Worm (Caenorhabditis elegans) whole organism, L4 larva: Measurements from ENCODE around the gene col-74.

Experiments
- F10B5.3 ChIP-seq: sonication (generic microtip); optimal IDR thresholded peaks from 2 replicates; lab custom pipeline; 2016; ENCODE audit warnings: mild to moderate bottlenecking, missing genetic modification characterization, missing compliant biosample characterization
- F44E2.7 ChIP-seq: fragments of 200-800 bp; sonication (Bioruptor generic); IDR thresholded peaks from 2 replicates; pipeline ENCODE4 v2.1.2; 2022; ENCODE audit warnings: missing genetic modification characterization, missing compliant biosample characterization
- T20F7.1 ChIP-seq: fragments of 200-800 bp; sonication (Bioruptor generic); optimal IDR thresholded peaks from 2 replicates; lab custom pipeline; 2018; ENCODE audit warnings: mild to moderate bottlenecking, missing genetic modification characterization, missing compliant biosample characterization
- T26A8.4 ChIP-seq: fragments of 200-800 bp; sonication (Bioruptor generic); IDR thresholded peaks from 2 replicates; pipeline ENCODE4 v1.3.6; 2022; ENCODE audit warnings: missing genetic modification characterization, missing compliant biosample characterization
- Y75B8A.6 ChIP-seq: fragments of 200-800 bp; sonication (Bioruptor generic); IDR thresholded peaks from 2 replicates; pipeline ENCODE4 v1.3.6; 2022; ENCODE audit warnings: missing genetic modification reagents, missing genetic modification characterization, missing compliant biosample characterization
- aha-1 ChIP-seq: fragments of 150-350 bp; peaks from one replicate; lab custom pipeline; 2014; ENCODE audit warnings: missing biosample characterization, missing genetic modification characterization
- aly-2 ChIP-seq: sonication (generic microtip); optimal IDR thresholded peaks from 2 replicates; lab custom pipeline; 2018; ENCODE audit warnings: missing biosample characterization, missing genetic modification characterization
- ceh-20 ChIP-seq: fragments of 200-800 bp; sonication (Bioruptor generic); IDR thresholded peaks from 2 replicates; pipeline ENCODE4 v1.3.6; 2022; ENCODE audit warnings: missing genetic modification reagents, missing genetic modification characterization, missing compliant biosample characterization
- ceh-32 ChIP-seq: sonication (generic microtip); optimal IDR thresholded peaks from 2 replicates; lab custom pipeline; 2016; ENCODE audit warnings: mild to moderate bottlenecking, missing genetic modification characterization, missing compliant biosample characterization; ENCODE audit not compliant: poor library complexity
- ceh-44 ChIP-seq: fragments of 200-800 bp; sonication (Bioruptor generic); IDR thresholded peaks from 2 replicates; pipeline ENCODE4 v1.3.6; 2022; ENCODE audit warnings: missing genetic modification reagents, missing genetic modification characterization, missing compliant biosample characterization
- cey-2 ChIP-seq: sonication (generic microtip); optimal IDR thresholded peaks from 3 replicates; lab custom pipeline; 2017; ENCODE audit warnings: missing genetic modification characterization, mild to moderate bottlenecking, missing compliant biosample characterization, antibody characterized with exemption, borderline replicate concordance; ENCODE audit not compliant: insufficient read depth
- ctbp-1 ChIP-seq: fragments of 200-800 bp; sonication (Bioruptor generic); IDR thresholded peaks from 2 replicates; pipeline ENCODE4 v1.3.6; 2022; ENCODE audit warnings: missing genetic modification reagents, missing genetic modification characterization, missing compliant biosample characterization
- daf-12 ChIP-seq: fragments of 150-350 bp; optimal IDR thresholded peaks from 2 replicates; lab custom pipeline; 2014; ENCODE audit warnings: missing biosample characterization, missing genetic modification reagents, missing genetic modification characterization
- daf-16 ChIP-seq, 3 experiments: sonication (generic microtip); optimal IDR thresholded peaks; 2 replicates each; lab custom pipeline; 2016 to 2017; ENCODE audit warnings: missing genetic modification characterization in 3 of 3, missing genetic modification reagents in 3 of 3, mild to moderate bottlenecking in 2 of 3, missing compliant biosample characterization in 2 of 3, missing biosample characterization in 1 of 3, moderate library complexity in 1 of 3
- daf-19 ChIP-seq: fragments of 200-800 bp; sonication (Bioruptor generic); conservative IDR thresholded peaks from 2 replicates; pipeline ENCODE4 v1.3.6; 2022; ENCODE audit warnings: missing genetic modification characterization, missing compliant biosample characterization
- duxl-1 ChIP-seq: sonication (generic microtip); optimal IDR thresholded peaks from 2 replicates; lab custom pipeline; 2016; ENCODE audit warnings: mild to moderate bottlenecking, missing genetic modification characterization, moderate library complexity, missing compliant biosample characterization; ENCODE audit not compliant: poor library complexity
- egl-43 ChIP-seq: fragments of 200-800 bp; sonication (Bioruptor generic); IDR thresholded peaks from 2 replicates; pipeline ENCODE4 v1.3.6; 2022; ENCODE audit warnings: missing genetic modification reagents, missing genetic modification characterization, missing compliant biosample characterization
- fos-1 ChIP-seq: fragments of 150-350 bp; optimal IDR thresholded peaks from 2 replicates; lab custom pipeline; 2014; ENCODE audit warnings: missing biosample characterization, missing genetic modification characterization
- gei-8 ChIP-seq: fragments of 200-800 bp; sonication (Bioruptor generic); optimal IDR thresholded peaks from 2 replicates; lab custom pipeline; 2018; ENCODE audit warnings: mild to moderate bottlenecking, missing genetic modification characterization, missing compliant biosample characterization
- hlh-30 ChIP-seq: sonication (generic microtip); optimal IDR thresholded peaks from 2 replicates; lab custom pipeline; 2017; ENCODE audit warnings: antibody characterized with exemption, mild to moderate bottlenecking, missing genetic modification characterization, missing compliant biosample characterization; ENCODE audit not compliant: insufficient read depth
- hmg-1.1 ChIP-seq: fragments of 200-800 bp; sonication (Bioruptor generic); IDR thresholded peaks from 2 replicates; pipeline ENCODE4 v1.3.6; 2022; ENCODE audit warnings: missing genetic modification reagents, missing genetic modification characterization, missing compliant biosample characterization
- jun-1 ChIP-seq: fragments of 150-350 bp; optimal IDR thresholded peaks from 2 replicates; lab custom pipeline; 2014; ENCODE audit warnings: missing biosample characterization, missing genetic modification reagents, missing genetic modification characterization
- lin-1 ChIP-seq: fragments of 200-800 bp; sonication (Bioruptor generic); IDR thresholded peaks from 2 replicates; pipeline ENCODE4 v1.3.6; 2022; ENCODE audit warnings: missing genetic modification reagents, missing genetic modification characterization, missing compliant biosample characterization
- lin-15B ChIP-seq: fragments of 150-350 bp; sonication (generic microtip); optimal IDR thresholded peaks from 3 replicates; lab custom pipeline; 2014; ENCODE audit warnings: missing biosample characterization, missing genetic modification characterization
- lin-29 ChIP-seq: fragments of 200-800 bp; sonication (Bioruptor generic); IDR thresholded peaks from 2 replicates; pipeline ENCODE4 v1.3.6; 2022; ENCODE audit warnings: missing genetic modification reagents, missing genetic modification characterization, missing compliant biosample characterization
- lin-38 ChIP-seq: fragments of 200-800 bp; sonication (Bioruptor generic); IDR thresholded peaks from 2 replicates; pipeline ENCODE4 v1.3.6; 2022; ENCODE audit warnings: missing genetic modification reagents, missing genetic modification characterization, missing compliant biosample characterization
- madf-5 ChIP-seq, 2 experiments: fragments of 200-800 bp; sonication (Bioruptor generic); IDR thresholded peaks; 2 replicates each; pipeline ENCODE4 v1.3.6; 2022; ENCODE audit warnings: missing compliant biosample characterization in 2 of 2, missing genetic modification characterization in 2 of 2
- madf-9 ChIP-seq: fragments of 200-800 bp; sonication (Bioruptor generic); conservative IDR thresholded peaks from 2 replicates; pipeline ENCODE4 v1.3.6; 2022; ENCODE audit warnings: missing genetic modification reagents, missing genetic modification characterization, missing compliant biosample characterization
- mdl-1 ChIP-seq, 2 experiments: fragments of 150-350 bp in 1 of 2; sonication (generic microtip) in 1 of 2; optimal IDR thresholded peaks; 2 replicates each; lab custom pipeline; 2014 to 2017; ENCODE audit warnings: missing biosample characterization in 2 of 2, missing genetic modification characterization in 2 of 2
- nhr-10 ChIP-seq: fragments of 150-350 bp; optimal IDR thresholded peaks from 2 replicates; lab custom pipeline; 2014; ENCODE audit warnings: missing biosample characterization, missing genetic modification characterization
- nhr-11 ChIP-seq: fragments of 150-350 bp; optimal IDR thresholded peaks from 2 replicates; lab custom pipeline; 2014; ENCODE audit warnings: missing biosample characterization, missing genetic modification characterization
- nhr-237 ChIP-seq: sonication (generic microtip); optimal IDR thresholded peaks from 2 replicates; lab custom pipeline; 2017; ENCODE audit warnings: missing biosample characterization, missing genetic modification characterization
- nhr-25 ChIP-seq: sonication (generic microtip); optimal IDR thresholded peaks from 2 replicates; lab custom pipeline; 2017; ENCODE audit warnings: missing genetic modification characterization, mild to moderate bottlenecking, missing compliant biosample characterization, antibody characterized with exemption, moderate library complexity, borderline replicate concordance; ENCODE audit not compliant: insufficient read depth
- nhr-41 ChIP-seq: fragments of 200-800 bp; sonication (Bioruptor generic); IDR thresholded peaks from 2 replicates; pipeline ENCODE4 v1.3.6; 2022; ENCODE audit warnings: missing genetic modification reagents, missing genetic modification characterization, missing compliant biosample characterization
- nhr-48 ChIP-seq: sonication (generic microtip); optimal IDR thresholded peaks from 2 replicates; lab custom pipeline; 2016; ENCODE audit warnings: mild to moderate bottlenecking, missing genetic modification characterization, missing compliant biosample characterization
- nhr-6 ChIP-seq: fragments of 150-350 bp; optimal IDR thresholded peaks from 2 replicates; lab custom pipeline; 2014; ENCODE audit warnings: missing biosample characterization, missing genetic modification characterization
- nhr-76 ChIP-seq: fragments of 150-350 bp; optimal IDR thresholded peaks from 2 replicates; lab custom pipeline; 2014; ENCODE audit warnings: missing biosample characterization, missing genetic modification characterization
- pqm-1 ChIP-seq: sonication (generic microtip); optimal IDR thresholded peaks from 2 replicates; lab custom pipeline; 2017; ENCODE audit warnings: missing biosample characterization, missing genetic modification characterization
- rbr-2 ChIP-seq: sonication (generic microtip); optimal IDR thresholded peaks from 2 replicates; lab custom pipeline; 2016; ENCODE audit warnings: missing genotype, missing genetic modification characterization, missing compliant biosample characterization
- snpc-4 ChIP-seq: fragments of 150-350 bp; optimal IDR thresholded peaks from 2 replicates; lab custom pipeline; 2014; ENCODE audit warnings: missing biosample characterization, missing genetic modification characterization
- spr-3 ChIP-seq: fragments of 200-800 bp; sonication (Bioruptor generic); optimal IDR thresholded peaks from 2 replicates; lab custom pipeline; 2018; ENCODE audit warnings: mild to moderate bottlenecking, missing genetic modification characterization, missing compliant biosample characterization
- tra-1 ChIP-seq: fragments of 200-800 bp; sonication (Bioruptor generic); IDR thresholded peaks from 2 replicates; pipeline ENCODE4 v1.3.6; 2022; ENCODE audit warnings: missing genetic modification reagents, missing genetic modification characterization, missing compliant biosample characterization
- unc-130 ChIP-seq: sonication (generic microtip); optimal IDR thresholded peaks from 2 replicates; lab custom pipeline; 2016; ENCODE audit warnings: missing genetic modification reagents, missing genetic modification characterization, missing compliant biosample characterization
- unc-39 ChIP-seq: sonication (generic microtip); optimal IDR thresholded peaks from 2 replicates; lab custom pipeline; 2017; ENCODE audit warnings: missing biosample characterization, missing genetic modification characterization
- zag-1 ChIP-seq: fragments of 150-350 bp; optimal IDR thresholded peaks from 2 replicates; lab custom pipeline; 2014; ENCODE audit warnings: missing biosample characterization, missing genetic modification characterization
- zfp-2 ChIP-seq: sonication (generic microtip); optimal IDR thresholded peaks from 2 replicates; lab custom pipeline; 2016; ENCODE audit warnings: mild to moderate bottlenecking, missing genetic modification characterization, missing compliant biosample characterization
- zip-11 ChIP-seq: fragments of 200-800 bp; sonication (Bioruptor generic); IDR thresholded peaks from 2 replicates; pipeline ENCODE4 v1.3.6; 2022; ENCODE audit warnings: missing genetic modification characterization, missing compliant biosample characterization
- ztf-7 ChIP-seq: fragments of 150-350 bp; optimal IDR thresholded peaks from 2 replicates; lab custom pipeline; 2014; ENCODE audit warnings: missing biosample characterization, missing genetic modification characterization

col-74 gene

ce11 chrII:5781935-5782921 is 47.9 kb upstream of the col-74 start, which contains the start of gene K05F1.6 (continued):
- peak; percentile 81 for TF ChIP-seq nhr-41
- TF ChIP-seq nhr-237 (tag; lab: Kevin White, UChicago) = no peak
- no peak for TF ChIP-seq nhr-76 (tag; lab: Kevin White, UChicago)
- peak; percentile 80 for TF ChIP-seq T26A8.4 (GFP tag; lab: Robert Waterston, UW)
- TF ChIP-seq nhr-48 (tag; lab: Kevin White, UChicago) = peak; percentile 46
- no peak for TF ChIP-seq daf-12 (tag; lab: Kevin White, UChicago)
- no peak for TF ChIP-seq nhr-11
- TF ChIP-seq nhr-25 (tag; lab: Kevin White, UChicago) = no peak
- peak; percentile 38; the same call in 1 of the 2 replicates for TF ChIP-seq madf-9 (GFP tag; lab: Robert Waterston, UW)
- peak; percentile 78 for TF ChIP-seq rbr-2 (tag; lab: Kevin White, UChicago)
- TF ChIP-seq daf-19 = no peak
- no peak for TF ChIP-seq snpc-4 (tag; lab: Kevin White, UChicago)
- TF ChIP-seq unc-130 (GFP tag; lab: Kevin White, UChicago) = peak; percentile 78
- TF ChIP-seq fos-1 (tag; lab: Kevin White, UChicago) = no peak
- TF ChIP-seq ceh-44 (GFP tag; lab: Robert Waterston, UW) = peak; percentile 100
- peak; percentile 23 for TF ChIP-seq zfp-2
- TF ChIP-seq Y75B8A.6 = no peak
- TF ChIP-seq unc-39 (tag; lab: Kevin White, UChicago) = no peak
- no peak for TF ChIP-seq pqm-1 (tag; lab: Kevin White, UChicago)
- no peak for TF ChIP-seq F10B5.3 (tag; lab: Kevin White, UChicago)
- TF ChIP-seq lin-1 (GFP tag; lab: Robert Waterston, UW) = peak; percentile 82; the same call in 1 of the 2 replicates
- TF ChIP-seq madf-5 (GFP tag; IDR thresholded peaks at IDR 0.05; lab: Robert Waterston, UW) = 0 out of 4 replicates have a peak, but pooled peaks have one; percentile 38 to 52
- TF ChIP-seq ceh-20 (GFP tag; lab: Robert Waterston, UW) = peak; percentile 66; the same call in 1 of the 2 replicates
- peak; percentile 79 for TF ChIP-seq lin-38 (GFP tag; lab: Robert Waterston, UW)
- no peak for TF ChIP-seq ztf-7
- no peak for TF ChIP-seq aly-2 (tag; lab: Kevin White, UChicago)
- TF ChIP-seq daf-16 (GFP tag; optimal IDR thresholded peaks at IDR 0.05; lab: Kevin White, UChicago) = peak; percentile 75 to 88
- peak; percentile 50 for TF ChIP-seq daf-16 (tag; optimal IDR thresholded peaks at IDR 0.05; lab: Kevin White, UChicago)
- peak; percentile 88 for TF ChIP-seq tra-1 (GFP tag; lab: Robert Waterston, UW)
- TF ChIP-seq F44E2.7 (GFP tag; lab: Robert Waterston, UW) = 0 out of 2 replicates have a peak, but pooled peaks have one; percentile 56
- TF ChIP-seq egl-43 = no peak; the same call in 1 of the 2 replicates
- peak; percentile 96 for TF ChIP-seq aha-1
- TF ChIP-seq hmg-1.1 (GFP tag; lab: Robert Waterston, UW) = peak; percentile 66
- TF ChIP-seq mdl-1 (tag; optimal IDR thresholded peaks at IDR 0.05; lab: Kevin White, UChicago) = peak in 1 of 2 experiments; percentile 17
- peak; percentile 66 for TF ChIP-seq ctbp-1 (GFP tag; lab: Robert Waterston, UW)
- no peak for TF ChIP-seq lin-29
- TF ChIP-seq cey-2 = no peak
- peak; percentile 79 for TF ChIP-seq duxl-1 (tag; lab: Kevin White, UChicago)
- TF ChIP-seq spr-3 (GFP tag; lab: Kevin White, UChicago) = peak; percentile 84
- TF ChIP-seq jun-1 (tag; lab: Kevin White, UChicago) = peak; percentile 73
- no peak for TF ChIP-seq lin-15B (tag; lab: Kevin White, UChicago)
- no peak for TF ChIP-seq ceh-32 (tag; lab: Kevin White, UChicago)
- TF ChIP-seq gei-8 (GFP tag; lab: Kevin White, UChicago) = peak; percentile 91
- TF ChIP-seq hlh-30 (tag; lab: Kevin White, UChicago) = peak; percentile 62
- TF ChIP-seq zag-1 (tag; lab: Kevin White, UChicago) = no peak
- no peak for TF ChIP-seq nhr-10 (tag; lab: Kevin White, UChicago)
- TF ChIP-seq nhr-6 (tag; lab: Kevin White, UChicago) = peak; percentile 45
- 0 out of 2 replicates have a peak, but pooled peaks have one; percentile 37 for TF ChIP-seq zip-11 (GFP tag; lab: Robert Waterston, UW)
- peak; percentile 60 for TF ChIP-seq T20F7.1 (GFP tag; lab: Kevin White, UChicago)
